Worm (Caenorhabditis elegans): Measurements from ENCODE around the gene exh-1.

Gene exh-1

DNA sequence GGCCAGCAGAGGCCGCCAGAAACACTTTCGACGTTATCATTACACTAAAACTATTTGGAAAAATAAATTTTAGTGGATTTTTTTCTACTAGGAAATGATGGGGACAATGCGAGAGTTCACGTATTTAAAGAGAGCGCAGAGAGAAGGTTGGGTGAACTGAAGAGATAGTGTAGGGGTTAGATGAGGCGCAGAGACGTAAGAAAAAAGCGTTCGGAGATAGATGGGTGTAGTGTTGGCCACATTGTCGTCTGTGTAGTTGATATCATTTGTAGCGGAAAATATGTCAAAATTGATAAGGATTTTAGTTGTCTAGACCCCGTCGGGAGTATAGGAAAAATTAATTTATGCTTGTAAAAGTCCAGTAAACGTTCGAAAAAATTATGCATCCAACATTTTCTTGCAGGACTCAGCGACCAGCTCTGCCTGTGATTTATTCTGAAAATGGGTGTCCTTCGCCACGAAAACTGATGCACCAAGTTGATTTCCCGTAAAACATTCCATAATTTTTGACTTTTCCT is 36.3 kb downstream of the exh-1 start, which contains the start of the genes Y73C8B.3 and Y73C8B.9 (continued):
- TF ChIP-seq jun-1 (tag; optimal IDR thresholded peaks at IDR 0.05), result no peak
- TF ChIP-seq tra-1 (GFP tag; IDR thresholded peaks at IDR 0.05), result no peak
- TF ChIP-seq snpc-1.2 (GFP tag; IDR thresholded peaks at IDR 0.05), result no peak
- peak; percentile 43 for TF ChIP-seq mxl-3 (GFP tag; optimal IDR thresholded peaks at IDR 0.05)
- peak; percentile 95 for TF ChIP-seq aha-1 (tag)
- TF ChIP-seq pqm-1 (tag; optimal IDR thresholded peaks at IDR 0.05), result no peak
- no peak for TF ChIP-seq sdz-12 (GFP tag; optimal IDR thresholded peaks at IDR 0.05)
- TF ChIP-seq unc-62 (GFP tag; optimal IDR thresholded peaks at IDR 0.05 in 1 of 2), result peak in 1 of 2 experiments; percentile 83
- no peak for TF ChIP-seq unc-62 (tag; optimal IDR thresholded peaks at IDR 0.05)
- TF ChIP-seq ceh-20 (GFP tag; IDR thresholded peaks at IDR 0.05), result peak; percentile 40; the same call in 1 of the 2 replicates
- TF ChIP-seq lir-3 (tag; optimal IDR thresholded peaks at IDR 0.05), result no peak
- TF ChIP-seq ceh-82 (tag; optimal IDR thresholded peaks at IDR 0.05), result no peak
- TF ChIP-seq nhr-6 (tag; optimal IDR thresholded peaks at IDR 0.05), result no peak
- TF ChIP-seq nhr-102 (tag; optimal IDR thresholded peaks at IDR 0.05), result peak; percentile 9
- TF ChIP-seq mes-2 (tag; optimal IDR thresholded peaks at IDR 0.05; ENCODE audit: poor library complexity, severe bottlenecking), result peak; percentile 39
- no peak for TF ChIP-seq ZK546.5 (tag; optimal IDR thresholded peaks at IDR 0.05)
- TF ChIP-seq dmd-6 (GFP tag; IDR thresholded peaks at IDR 0.05), result peak; percentile 83
- TF ChIP-seq ceh-32 (tag; optimal IDR thresholded peaks at IDR 0.05; ENCODE audit: poor library complexity), result no peak
- TF ChIP-seq set-16 (GFP tag; IDR thresholded peaks at IDR 0.05), result no peak
- TF ChIP-seq nhr-48 (tag; optimal IDR thresholded peaks at IDR 0.05), result peak; percentile 76
- TF ChIP-seq gei-8 (GFP tag; optimal IDR thresholded peaks at IDR 0.05), result no peak
- TF ChIP-seq egl-43 (GFP tag; IDR thresholded peaks at IDR 0.05), result no peak
- TF ChIP-seq F10B5.3 (tag; optimal IDR thresholded peaks at IDR 0.05), result no peak
- TF ChIP-seq dve-1 (tag; optimal IDR thresholded peaks at IDR 0.05; ENCODE audit: insufficient read depth), result peak; percentile 59
- no peak for TF ChIP-seq lin-39 (tag; optimal IDR thresholded peaks at IDR 0.05)
- TF ChIP-seq nhr-28 (tag; optimal IDR thresholded peaks at IDR 0.05), result peak; percentile 100
- no peak; the same call in 1 of the 2 replicates for TF ChIP-seq lin-38 (GFP tag; IDR thresholded peaks at IDR 0.05)
- TF ChIP-seq duxl-1 (tag; optimal IDR thresholded peaks at IDR 0.05; ENCODE audit: poor library complexity), result peak; percentile 36
- TF ChIP-seq F37D6.2 (tag; optimal IDR thresholded peaks at IDR 0.05), result no peak
- no peak for TF ChIP-seq ceh-28 (tag; optimal IDR thresholded peaks at IDR 0.05)
- TF ChIP-seq ceh-62 (tag; optimal IDR thresholded peaks at IDR 0.05), result no peak
- no peak for TF ChIP-seq madf-5 (GFP tag; IDR thresholded peaks at IDR 0.05)
- TF ChIP-seq nhr-77 (tag; optimal IDR thresholded peaks at IDR 0.05), result peak; percentile 62
- TF ChIP-seq ama-1 (optimal IDR thresholded peaks at IDR 0.05), result no peak
- TF ChIP-seq saeg-2 (GFP tag; IDR thresholded peaks at IDR 0.05), result no peak
- TF ChIP-seq lin-15B (tag; optimal IDR thresholded peaks at IDR 0.05), result no peak
- no peak for TF ChIP-seq nhr-111 (GFP tag; optimal IDR thresholded peaks at IDR 0.05)
- TF ChIP-seq daf-12 (tag; optimal IDR thresholded peaks at IDR 0.05), result no peak
- TF ChIP-seq mep-1 (tag; optimal IDR thresholded peaks at IDR 0.05), result peak; percentile 1
- TF ChIP-seq hmg-1.1 (GFP tag; IDR thresholded peaks at IDR 0.05), result peak; percentile 63; the same call in 1 of the 2 replicates
- no peak for TF ChIP-seq F26F4.8 (GFP tag; conservative IDR thresholded peaks at IDR 0.05)
- peak; percentile 22 for TF ChIP-seq cey-2 (tag; optimal IDR thresholded peaks at IDR 0.05; ENCODE audit: borderline replicate concordance, insufficient read depth)
- TF ChIP-seq egl-27 (tag; optimal IDR thresholded peaks at IDR 0.05), result no peak
- TF ChIP-seq ces-1 (GFP tag; optimal IDR thresholded peaks at IDR 0.05), result no peak
- no peak for TF ChIP-seq arid-1 (GFP tag; conservative IDR thresholded peaks at IDR 0.05)
- TF ChIP-seq Y75B8A.6 (GFP tag; IDR thresholded peaks at IDR 0.05), result no peak
- TF ChIP-seq lim-7 (GFP tag; IDR thresholded peaks at IDR 0.05), result no peak
- no peak for TF ChIP-seq mxl-2 (GFP tag; conservative IDR thresholded peaks at IDR 0.05)
- peak; percentile 72 for TF ChIP-seq hlh-11 (tag; optimal IDR thresholded peaks at IDR 0.05)
- TF ChIP-seq Y5F2A.4 (GFP tag; optimal IDR thresholded peaks at IDR 0.05), result no peak
- no peak for TF ChIP-seq daf-16 (GFP tag; optimal IDR thresholded peaks at IDR 0.05)
- TF ChIP-seq daf-16 (tag; optimal IDR thresholded peaks at IDR 0.05), result peak; percentile 7
